Worm (Caenorhabditis elegans) whole organism, L1 larva: ENCODE results near the gene T22B7.3.
A peak's percentile ranks its signal among the peaks of the same experiment; 100 is the strongest.

ENCODE experiments used
- C16A3.4 ChIP-seq: fragments of 150-350 bp; optimal IDR thresholded peaks from 2 replicates; lab custom pipeline; 2014; ENCODE audit warnings: missing biosample characterization, missing genetic modification characterization
- aha-1 ChIP-seq: fragments of 150-350 bp; optimal IDR thresholded peaks from 2 replicates; lab custom pipeline; 2014; ENCODE audit warnings: missing biosample characterization, missing genetic modification characterization
- ama-1 ChIP-seq: fragments of 150-350 bp; optimal IDR thresholded peaks from 2 replicates; lab custom pipeline; 2014
- blmp-1 ChIP-seq: fragments of 150-350 bp; optimal IDR thresholded peaks from 2 replicates; lab custom pipeline; 2014; ENCODE audit warnings: missing biosample characterization, missing genetic modification characterization
- ceh-63 ChIP-seq: fragments of 200-800 bp; sonication (Bioruptor generic); optimal IDR thresholded peaks from 2 replicates; lab custom pipeline; 2018; ENCODE audit warnings: mild to moderate bottlenecking, missing genetic modification characterization, missing compliant biosample characterization
- ceh-8 ChIP-seq: fragments of 200-800 bp; sonication (Bioruptor generic); optimal IDR thresholded peaks from 2 replicates; lab custom pipeline; 2018; ENCODE audit warnings: mild to moderate bottlenecking, missing genetic modification characterization, moderate library complexity, missing compliant biosample characterization
- ceh-88 ChIP-seq: fragments of 200-800 bp; sonication (Bioruptor generic); IDR thresholded peaks from 2 replicates; pipeline ENCODE4 v1.3.6; 2022; ENCODE audit warnings: missing genetic modification characterization, missing compliant biosample characterization
- dsc-1 ChIP-seq: sonication (generic microtip); optimal IDR thresholded peaks from 2 replicates; lab custom pipeline; 2016; ENCODE audit warnings: mild to moderate bottlenecking, missing genetic modification characterization, missing compliant biosample characterization
- efl-1 ChIP-seq, 4 experiments: fragments of 150-350 bp; optimal IDR thresholded peaks in 3 of 4; peaks in 1 of 4; 1 replicate in 1 of 4; 2 replicates in 3 of 4; lab custom pipeline; 2014; ENCODE audit warnings: missing biosample characterization in 2 of 4, missing genetic modification characterization in 2 of 4, missing genetic modification reagents in 2 of 4
- efl-3 ChIP-seq: fragments of 200-800 bp; sonication (Bioruptor generic); optimal IDR thresholded peaks from 2 replicates; lab custom pipeline; 2018; ENCODE audit warnings: mild to moderate bottlenecking, missing genetic modification characterization, missing compliant biosample characterization
- egl-27 ChIP-seq, 2 experiments: fragments of 150-350 bp in 1 of 2; sonication (generic microtip); optimal IDR thresholded peaks; 3 replicates each; lab custom pipeline; 2017 to 2018; ENCODE audit warnings: missing biosample characterization in 2 of 2, missing genetic modification characterization in 2 of 2, missing genetic modification reagents in 2 of 2
- elt-2 ChIP-seq: sonication (generic microtip); optimal IDR thresholded peaks from 2 replicates; lab custom pipeline; 2016; ENCODE audit warnings: missing genetic modification characterization, mild to moderate bottlenecking, inconsistent platforms, missing compliant biosample characterization, missing genetic modification reagents
- elt-3 ChIP-seq, 6 experiments: fragments of 150-350 bp in 1 of 6; sonication (generic microtip); optimal IDR thresholded peaks; 2 replicates each; lab custom pipeline; 2017 to 2018; ENCODE audit warnings: missing biosample characterization in 6 of 6, missing genetic modification characterization in 6 of 6, inconsistent platforms in 1 of 6
- ets-5 ChIP-seq: fragments of 200-800 bp; sonication (Bioruptor generic); IDR thresholded peaks from 2 replicates; pipeline ENCODE4 v1.3.6; 2022; ENCODE audit warnings: missing genetic modification characterization, missing compliant biosample characterization
- fkh-10 ChIP-seq: sonication (generic microtip); optimal IDR thresholded peaks from 2 replicates; lab custom pipeline; 2017; ENCODE audit warnings: missing biosample characterization, missing genetic modification reagents, missing genetic modification characterization
- fkh-8 ChIP-seq: sonication (generic microtip); optimal IDR thresholded peaks from 2 replicates; lab custom pipeline; 2016; ENCODE audit warnings: mild to moderate bottlenecking, missing genetic modification characterization, missing compliant biosample characterization
- hlh-17 ChIP-seq: fragments of 200-800 bp; sonication (Bioruptor generic); optimal IDR thresholded peaks from 2 replicates; lab custom pipeline; 2018; ENCODE audit warnings: missing genetic modification characterization, mild to moderate bottlenecking, missing compliant biosample characterization, moderate library complexity, borderline replicate concordance
- lin-14 ChIP-seq: fragments of 200-800 bp; sonication (Bioruptor generic); optimal IDR thresholded peaks from 2 replicates; lab custom pipeline; 2018; ENCODE audit warnings: mild to moderate bottlenecking, missing genetic modification characterization, moderate library complexity, missing compliant biosample characterization
- lin-15B ChIP-seq: fragments of 150-350 bp; sonication (generic microtip); optimal IDR thresholded peaks from 3 replicates; lab custom pipeline; 2014; ENCODE audit warnings: missing biosample characterization, missing genetic modification characterization
- lin-39 ChIP-seq: fragments of 150-350 bp; optimal IDR thresholded peaks from 2 replicates; lab custom pipeline; 2014; ENCODE audit warnings: missing biosample characterization, missing genetic modification reagents, missing genetic modification characterization
- lir-3 ChIP-seq: sonication (generic microtip); optimal IDR thresholded peaks from 2 replicates; lab custom pipeline; 2016; ENCODE audit warnings: mild to moderate bottlenecking, missing genetic modification characterization, moderate library complexity, missing compliant biosample characterization; ENCODE audit not compliant: poor library complexity
- mab-9 ChIP-seq: fragments of 200-800 bp; sonication (Bioruptor generic); IDR thresholded peaks from 2 replicates; pipeline ENCODE4 v1.3.6; 2022; ENCODE audit warnings: missing genetic modification reagents, missing genetic modification characterization, missing compliant biosample characterization
- nhr-12 ChIP-seq: sonication (generic microtip); optimal IDR thresholded peaks from 2 replicates; lab custom pipeline; 2017; ENCODE audit warnings: missing biosample characterization, missing genetic modification characterization
- nhr-19 ChIP-seq: fragments of 200-800 bp; sonication (Bioruptor generic); conservative IDR thresholded peaks from 2 replicates; pipeline ENCODE4 v1.3.6; 2022; ENCODE audit warnings: missing genetic modification characterization, missing compliant biosample characterization
- nhr-20 ChIP-seq: sonication (generic microtip); optimal IDR thresholded peaks from 2 replicates; lab custom pipeline; 2016; ENCODE audit warnings: mild to moderate bottlenecking, missing genetic modification characterization, missing compliant biosample characterization
- nhr-237 ChIP-seq: fragments of 150-350 bp; optimal IDR thresholded peaks from 2 replicates; lab custom pipeline; 2014; ENCODE audit warnings: missing biosample characterization, missing genetic modification characterization
- nhr-28 ChIP-seq: fragments of 150-350 bp; optimal IDR thresholded peaks from 2 replicates; lab custom pipeline; 2014; ENCODE audit warnings: missing biosample characterization, missing genetic modification characterization
- nhr-47 ChIP-seq: sonication (generic microtip); optimal IDR thresholded peaks from 2 replicates; lab custom pipeline; 2016; ENCODE audit warnings: mild to moderate bottlenecking, missing genetic modification characterization, moderate library complexity, missing compliant biosample characterization
- nhr-71 ChIP-seq: sonication (generic microtip); optimal IDR thresholded peaks from 2 replicates; lab custom pipeline; 2016; ENCODE audit warnings: mild to moderate bottlenecking, missing genetic modification characterization, moderate library complexity, missing compliant biosample characterization
- nhr-84 ChIP-seq: sonication (generic microtip); optimal IDR thresholded peaks from 2 replicates; lab custom pipeline; 2017; ENCODE audit warnings: missing biosample characterization, missing genetic modification characterization
- nhr-85 ChIP-seq: sonication (generic microtip); peaks from one replicate; lab custom pipeline; 2016; ENCODE audit warnings: missing genetic modification characterization, inconsistent platforms, missing compliant biosample characterization
- pag-3 ChIP-seq: sonication (generic microtip); optimal IDR thresholded peaks from 2 replicates; lab custom pipeline; 2017; ENCODE audit warnings: missing genetic modification characterization, mild to moderate bottlenecking, missing compliant biosample characterization, antibody characterized with exemption, borderline replicate concordance; ENCODE audit not compliant: insufficient read depth
- rnt-1 ChIP-seq: sonication (generic microtip); optimal IDR thresholded peaks from 2 replicates; lab custom pipeline; 2016; ENCODE audit warnings: mild to moderate bottlenecking, missing genetic modification characterization, moderate library complexity, missing compliant biosample characterization
- snpc-4 ChIP-seq: fragments of 150-350 bp; optimal IDR thresholded peaks from 2 replicates; lab custom pipeline; 2014; ENCODE audit warnings: missing biosample characterization, missing genetic modification characterization
- sox-4 ChIP-seq: sonication (generic microtip); optimal IDR thresholded peaks from 2 replicates; lab custom pipeline; 2016; ENCODE audit warnings: missing genetic modification characterization, missing compliant biosample characterization
- swsn-7 ChIP-seq: sonication (generic microtip); optimal IDR thresholded peaks from 2 replicates; lab custom pipeline; 2016; ENCODE audit warnings: missing genetic modification characterization, missing compliant biosample characterization
- unc-130 ChIP-seq: fragments of 150-350 bp; optimal IDR thresholded peaks from 2 replicates; lab custom pipeline; 2017; ENCODE audit warnings: missing biosample characterization, missing genetic modification characterization, inconsistent platforms
- ztf-4 ChIP-seq: fragments of 150-350 bp; optimal IDR thresholded peaks from 2 replicates; lab custom pipeline; 2014; ENCODE audit warnings: missing biosample characterization, missing genetic modification characterization

Gene T22B7.3

DNA sequence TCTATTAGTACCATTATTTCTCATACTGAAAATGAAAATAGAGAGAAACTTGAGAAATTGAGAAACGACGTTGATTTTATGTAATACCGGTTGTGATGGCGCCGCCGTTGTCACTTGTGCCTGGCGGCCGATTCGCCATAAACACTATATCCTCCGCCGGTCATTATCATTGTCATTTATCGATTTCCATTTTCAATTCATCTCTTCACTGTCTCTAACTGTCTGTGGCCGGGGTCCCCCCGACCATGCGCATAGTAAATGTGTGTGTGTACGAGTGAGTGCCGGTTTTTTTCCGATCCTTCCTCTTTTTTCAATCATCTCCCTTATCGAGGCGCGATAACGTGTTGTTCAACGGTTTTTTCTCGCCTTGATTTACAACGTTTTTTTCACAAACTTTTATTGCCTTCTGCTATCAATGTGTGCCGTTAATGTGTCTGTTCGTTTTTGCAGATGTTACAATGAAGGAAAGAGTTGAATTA is 43.8 kb upstream of the T22B7.3 start, which contains the start of gene F14D12.1 (continued):
- no peak for TF ChIP-seq rnt-1
- TF ChIP-seq pag-3 (tag; lab: Kevin White, UChicago), result no peak
- TF ChIP-seq ceh-8 (GFP tag; lab: Kevin White, UChicago), result no peak
- no peak for TF ChIP-seq swsn-7 (tag; lab: Kevin White, UChicago)
- TF ChIP-seq ets-5 (GFP tag; lab: Robert Waterston, UW), result no peak
- TF ChIP-seq dsc-1 (tag; lab: Kevin White, UChicago), result no peak
- no peak for TF ChIP-seq nhr-28 (tag; lab: Kevin White, UChicago)
- no peak for TF ChIP-seq hlh-17 (GFP tag; lab: Kevin White, UChicago)
- TF ChIP-seq ceh-63 (GFP tag; lab: Kevin White, UChicago), result no peak
- peak; percentile 20 for TF ChIP-seq unc-130 (tag; lab: Kevin White, UChicago)
- no peak for TF ChIP-seq lir-3 (tag; lab: Kevin White, UChicago)
- no peak for TF ChIP-seq egl-27 (tag; optimal IDR thresholded peaks at IDR 0.05; lab: Kevin White, UChicago)
- no peak for TF ChIP-seq elt-2 (tag; lab: Kevin White, UChicago)
- no peak for TF ChIP-seq mab-9 (GFP tag; lab: Robert Waterston, UW)
- peak; percentile 40 for TF ChIP-seq nhr-19 (GFP tag; lab: Robert Waterston, UW)
- no peak for TF ChIP-seq C16A3.4
- TF ChIP-seq efl-3 (GFP tag; lab: Kevin White, UChicago), result no peak
- TF ChIP-seq efl-1 (optimal IDR thresholded peaks at IDR 0.05; lab: Kevin White, UChicago), result no peak
- TF ChIP-seq efl-1 (GFP tag; optimal IDR thresholded peaks at IDR 0.05 in 1 of 2; lab: Kevin White, UChicago), result no peak
- TF ChIP-seq fkh-8 (tag; lab: Kevin White, UChicago), result no peak
- TF ChIP-seq fkh-10 (GFP tag; lab: Kevin White, UChicago), result no peak
- no peak for TF ChIP-seq nhr-237 (tag; lab: Kevin White, UChicago)
- peak; percentile 11 for TF ChIP-seq ztf-4
- peak; percentile 69 for TF ChIP-seq lin-14 (GFP tag; lab: Kevin White, UChicago)
- TF ChIP-seq aha-1, result no peak
- TF ChIP-seq nhr-20 (tag; lab: Kevin White, UChicago), result peak; percentile 70

DNA sequence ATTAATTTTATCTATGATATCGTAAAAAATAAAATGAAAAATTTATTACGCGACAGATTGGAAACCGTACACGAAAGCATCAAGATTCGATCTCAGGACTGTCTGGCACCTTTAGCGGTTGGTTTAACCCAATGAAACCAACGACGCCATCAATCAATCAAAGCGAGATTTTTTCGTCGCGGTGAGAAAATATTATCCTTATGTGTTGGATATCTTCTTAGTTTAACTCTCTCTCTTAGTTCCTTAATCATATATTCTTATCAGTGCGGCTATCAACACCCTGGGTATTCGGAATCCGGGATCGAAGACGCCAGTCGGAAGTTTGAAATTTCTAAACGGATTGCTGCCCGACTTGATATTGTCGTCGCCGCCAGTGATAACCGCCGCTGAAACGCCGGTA is 42.1 kb upstream of the T22B7.3 start:
- TF ChIP-seq nhr-12 (tag; lab: Kevin White, UChicago) (no peak), lin-15B (no peak), nhr-85 (tag; lab: Kevin White, UChicago) (peak; percentile 49), nhr-84 (tag; lab: Kevin White, UChicago) (no peak), blmp-1 (tag; lab: Kevin White, UChicago) (peak; percentile 81), elt-3 (tag; optimal IDR thresholded peaks at IDR 0.05; lab: Kevin White, UChicago) (peak in 2 of 6 experiments; percentile 45 to 70), nhr-47 (tag; lab: Kevin White, UChicago) (no peak), sox-4 (tag; lab: Kevin White, UChicago) (no peak), ceh-88 (GFP tag; lab: Robert Waterston, UW) (no peak), efl-1 (optimal IDR thresholded peaks at IDR 0.05; lab: Kevin White, UChicago) (no peak), efl-1 (GFP tag; optimal IDR thresholded peaks at IDR 0.05 in 1 of 2; lab: Kevin White, UChicago) (no peak), hlh-17 (GFP tag; lab: Kevin White, UChicago) (no peak)

DNA sequence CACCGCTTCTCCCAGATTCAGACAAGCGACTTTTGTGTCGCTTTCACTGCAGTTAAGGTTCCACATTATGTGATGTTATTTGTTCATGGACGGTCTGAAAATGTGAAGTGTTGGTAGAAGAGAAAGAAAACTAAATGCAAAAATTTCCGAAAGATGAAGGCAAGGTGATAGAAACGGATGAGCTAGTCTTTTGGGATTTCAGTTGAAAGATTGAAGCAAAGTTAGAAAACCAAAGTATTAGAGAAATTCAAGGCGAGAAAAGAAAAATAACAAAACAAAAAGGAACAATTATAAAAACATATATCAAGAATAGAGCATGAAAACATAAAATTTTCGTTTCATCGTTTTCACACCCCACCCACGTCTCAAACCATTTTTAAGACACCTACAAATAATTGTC is 36.0 kb upstream of the T22B7.3 start, which contains the start of gene octr-1:
Gene octr-1 (minus strand): TSS at position 101 of the 400 bp plus-strand sequence.
- TF ChIP-seq ztf-4, result no peak
- TF ChIP-seq lin-39 (tag; lab: Kevin White, UChicago), result no peak
- TF ChIP-seq snpc-4 (tag; lab: Kevin White, UChicago), result no peak
- no peak for TF ChIP-seq nhr-71 (tag; lab: Kevin White, UChicago)
- no peak for TF ChIP-seq ama-1 (lab: Kevin White, UChicago)
